Worm (Caenorhabditis elegans) whole organism, midembryonic: ENCODE measurements around the gene tpk-1.

Source experiments
- T22C8.4 ChIP-seq: fragments of 200-800 bp; sonication (Bioruptor generic); IDR thresholded peaks from 2 replicates; pipeline ENCODE4 v1.3.6; 2022; ENCODE audit warnings: missing genetic modification characterization, missing compliant biosample characterization
- cog-1 ChIP-seq: sonication (generic microtip); optimal IDR thresholded peaks from 2 replicates; lab custom pipeline; 2016; ENCODE audit warnings: missing genetic modification characterization, missing compliant biosample characterization
- flt-1 ChIP-seq: fragments of 200-800 bp; sonication (Bioruptor generic); IDR thresholded peaks from 2 replicates; pipeline ENCODE4 v1.3.6; 2022; ENCODE audit warnings: missing genetic modification characterization, missing compliant biosample characterization
- klf-2 ChIP-seq: fragments of 200-800 bp; sonication (Bioruptor generic); conservative IDR thresholded peaks from 2 replicates; pipeline ENCODE4 v1.3.6; 2022; ENCODE audit warnings: missing genetic modification reagents, missing genetic modification characterization, missing compliant biosample characterization
- med-1 ChIP-seq: sonication (generic microtip); optimal IDR thresholded peaks from 2 replicates; lab custom pipeline; 2017; ENCODE audit warnings: missing genetic modification characterization, mild to moderate bottlenecking, missing compliant biosample characterization, antibody characterized with exemption, missing genetic modification reagents; ENCODE audit not compliant: insufficient read depth
- ref-1 ChIP-seq: fragments of 200-800 bp; sonication (Bioruptor generic); conservative IDR thresholded peaks from 2 replicates; pipeline ENCODE4 v1.3.6; 2022; ENCODE audit warnings: missing genetic modification reagents, missing genetic modification characterization, missing compliant biosample characterization
- tab-1 ChIP-seq: fragments of 200-800 bp; sonication (Bioruptor generic); IDR thresholded peaks from 2 replicates; pipeline ENCODE4 v1.3.6; 2022; ENCODE audit warnings: missing genetic modification characterization, missing compliant biosample characterization
- ztf-23 ChIP-seq: fragments of 200-800 bp; sonication (Bioruptor generic); IDR thresholded peaks from 2 replicates; pipeline ENCODE4 v1.3.6; 2022; ENCODE audit warnings: missing genetic modification reagents, missing genetic modification characterization, missing compliant biosample characterization
- ztf-29 ChIP-seq: fragments of 200-800 bp; sonication (Bioruptor generic); IDR thresholded peaks from 2 replicates; pipeline ENCODE4 v1.3.6; 2022; ENCODE audit warnings: missing genetic modification reagents, missing genetic modification characterization, missing compliant biosample characterization

The tpk-1 gene

DNA sequence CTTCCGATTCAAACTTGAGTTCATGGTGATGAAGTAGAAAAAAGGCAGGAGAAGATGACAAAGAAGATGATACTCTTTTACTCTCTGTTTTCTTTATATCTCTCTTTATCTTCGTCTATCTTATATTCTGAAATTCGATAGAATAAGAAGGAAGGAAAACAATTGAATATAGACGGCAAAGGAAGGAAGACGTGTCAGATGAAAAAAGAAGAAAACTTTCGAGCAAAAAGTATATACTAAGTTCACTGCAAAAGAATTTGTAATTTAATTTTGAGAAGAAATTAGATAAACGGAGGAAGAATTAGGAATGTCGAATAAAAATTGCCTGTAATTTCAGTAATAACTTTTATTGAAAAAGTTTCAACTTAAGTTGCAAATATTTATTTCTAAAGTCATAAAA lies 34.9 kb upstream of the tpk-1 start, which contains the start of gene K01F9.2:
K01F9.2 (minus strand) TSS at position 127 of the 400 bp plus-strand sequence.
- TF ChIP-seq ref-1 (GFP tag; lab: Robert Waterston, UW): no peak
- no peak for TF ChIP-seq tab-1

DNA sequence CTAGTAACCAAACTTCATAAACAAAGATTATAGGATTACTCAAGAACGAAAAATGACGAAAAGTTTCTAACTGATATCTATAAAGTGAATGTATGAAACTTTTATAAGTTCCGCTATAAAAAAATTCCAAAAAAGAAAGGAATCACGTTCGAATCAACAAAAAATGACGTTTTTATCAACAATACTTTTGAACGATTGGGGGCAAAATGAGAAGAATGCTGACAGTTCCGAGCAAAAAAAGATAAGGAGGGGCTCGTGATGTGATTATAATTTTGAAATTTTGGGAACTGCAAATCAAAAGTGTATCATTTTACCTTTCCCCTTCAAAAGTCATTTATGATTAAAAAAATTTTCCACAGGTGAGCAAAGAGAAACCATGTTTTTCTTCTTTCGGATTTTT lies 33.0 kb upstream of the tpk-1 start:
- TF ChIP-seq cog-1 (tag; lab: Kevin White, UChicago) (no peak), med-1 (no peak), ztf-23 (GFP tag; lab: Robert Waterston, UW) (no peak), tab-1 (no peak), klf-2 (no peak), ztf-29 (GFP tag; lab: Robert Waterston, UW) (no peak), flt-1 (no peak), ref-1 (GFP tag; lab: Robert Waterston, UW) (no peak), T22C8.4 (GFP tag; lab: Robert Waterston, UW) (no peak)

DNA sequence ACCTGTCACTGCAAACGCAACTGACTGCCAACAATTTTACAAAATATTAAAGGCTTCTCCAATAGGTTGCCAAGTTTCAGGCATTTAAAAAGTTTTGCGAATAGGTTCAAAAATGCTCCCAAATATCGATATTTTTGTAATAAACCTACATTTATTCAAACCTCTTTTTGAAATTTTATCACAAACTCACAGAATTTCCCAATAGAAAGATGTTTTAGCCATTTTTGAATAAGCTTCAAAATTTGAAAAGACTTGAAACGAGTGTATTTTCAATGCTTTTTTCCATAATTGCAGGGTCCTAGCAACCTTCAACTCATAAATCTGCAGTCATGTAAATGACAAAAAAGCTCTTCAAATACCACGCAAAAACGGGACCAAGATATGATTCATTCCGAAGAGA lies 29.6 kb upstream of the tpk-1 start:
- no peak for TF ChIP-seq ztf-29 (GFP tag; lab: Robert Waterston, UW)

DNA sequence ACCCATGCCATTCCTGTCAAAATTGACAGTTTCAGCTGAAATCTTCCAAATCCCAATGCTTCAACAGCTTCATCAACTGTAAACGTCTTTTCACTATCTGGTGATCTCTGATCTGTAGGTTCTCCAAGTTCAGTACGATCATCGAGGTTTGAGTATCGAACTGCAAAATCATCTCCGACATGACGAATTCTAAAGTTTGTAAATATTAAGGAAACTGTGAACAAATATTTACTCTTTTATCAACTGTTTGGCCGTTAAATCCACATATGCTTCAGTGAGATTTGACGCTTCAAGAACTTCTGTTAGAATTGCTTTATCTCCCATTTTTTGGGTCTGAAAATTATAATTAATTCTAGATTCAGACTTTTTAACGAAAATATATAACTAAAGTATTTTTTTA lies 26.8 kb upstream of the tpk-1 start, which contains the start of gene svop-1:
svop-1 (minus strand) TSS at position 339 of the 400 bp plus-strand sequence.
- TF ChIP-seq med-1 (no peak), cog-1 (tag; lab: Kevin White, UChicago) (no peak)

DNA sequence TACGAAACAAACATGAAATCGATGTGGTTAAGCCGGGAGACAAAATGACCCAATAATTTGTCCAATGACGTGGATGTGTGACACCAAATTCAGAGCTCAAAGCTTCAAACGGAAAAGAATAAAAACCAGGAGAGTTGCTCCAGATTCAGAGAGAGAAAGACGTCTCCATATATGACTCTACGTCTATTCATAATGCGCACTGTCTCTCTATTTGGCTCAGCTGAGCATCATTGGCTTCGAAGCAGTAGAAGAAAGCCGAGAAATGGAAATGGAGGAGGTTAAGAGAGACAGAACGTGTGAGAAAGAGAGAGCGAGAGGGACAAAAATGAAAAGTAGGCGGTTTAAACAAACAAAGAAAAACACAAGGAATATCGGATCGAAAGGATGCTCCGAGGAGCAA lies 25.6 kb upstream of the tpk-1 start:
- no peak for TF ChIP-seq T22C8.4 (GFP tag; lab: Robert Waterston, UW)
- TF ChIP-seq ztf-29 (GFP tag; lab: Robert Waterston, UW): no peak
- no peak for TF ChIP-seq cog-1 (tag; lab: Kevin White, UChicago)
- no peak for TF ChIP-seq ref-1 (GFP tag; lab: Robert Waterston, UW)
- no peak for TF ChIP-seq flt-1
- TF ChIP-seq tab-1: no peak
- no peak for TF ChIP-seq med-1
- no peak for TF ChIP-seq klf-2
- TF ChIP-seq ztf-23 (GFP tag; lab: Robert Waterston, UW): no peak

DNA sequence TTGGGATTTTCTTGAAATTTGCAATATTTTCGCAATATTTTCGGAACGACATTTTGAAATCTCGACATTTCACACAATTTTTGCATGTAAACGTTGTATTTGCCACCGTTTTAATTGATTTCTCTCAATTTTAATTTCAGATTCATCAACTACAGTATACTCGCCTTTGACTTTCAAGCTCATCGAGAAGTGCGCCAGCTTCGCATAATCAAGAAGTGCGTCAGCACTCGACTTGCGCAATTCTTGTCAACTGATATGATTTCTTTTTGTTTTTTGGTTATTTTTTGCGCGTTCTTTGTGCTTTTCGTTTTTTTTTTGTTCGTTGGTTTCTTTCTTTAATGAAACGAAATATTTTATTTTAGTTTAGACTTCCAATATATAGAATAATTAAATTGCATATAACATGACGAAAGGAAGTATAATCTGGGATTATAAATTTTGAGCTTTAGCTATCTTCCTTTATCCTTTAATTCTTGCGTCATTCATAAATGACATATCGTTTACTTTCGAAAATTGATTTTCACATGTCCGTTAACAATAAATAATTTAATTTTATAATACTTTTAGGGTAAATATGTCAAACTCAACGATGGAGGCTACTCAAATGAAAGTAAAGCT lies 24.7 kb upstream of the tpk-1 start, which contains the start of gene famh-136:
famh-136 (plus strand) TSS at position 568 of the 618 bp plus-strand sequence.
- TF ChIP-seq klf-2: no peak
- TF ChIP-seq flt-1: peak; percentile 58
- peak; percentile 33 for TF ChIP-seq med-1
- TF ChIP-seq ref-1 (GFP tag; lab: Robert Waterston, UW): no peak
- no peak for TF ChIP-seq T22C8.4 (GFP tag; lab: Robert Waterston, UW)
- TF ChIP-seq tab-1: no peak
- TF ChIP-seq ztf-23 (GFP tag; lab: Robert Waterston, UW): peak; percentile 86
- TF ChIP-seq ztf-29 (GFP tag; lab: Robert Waterston, UW): no peak
- TF ChIP-seq cog-1 (tag; lab: Kevin White, UChicago): peak; percentile 49

DNA sequence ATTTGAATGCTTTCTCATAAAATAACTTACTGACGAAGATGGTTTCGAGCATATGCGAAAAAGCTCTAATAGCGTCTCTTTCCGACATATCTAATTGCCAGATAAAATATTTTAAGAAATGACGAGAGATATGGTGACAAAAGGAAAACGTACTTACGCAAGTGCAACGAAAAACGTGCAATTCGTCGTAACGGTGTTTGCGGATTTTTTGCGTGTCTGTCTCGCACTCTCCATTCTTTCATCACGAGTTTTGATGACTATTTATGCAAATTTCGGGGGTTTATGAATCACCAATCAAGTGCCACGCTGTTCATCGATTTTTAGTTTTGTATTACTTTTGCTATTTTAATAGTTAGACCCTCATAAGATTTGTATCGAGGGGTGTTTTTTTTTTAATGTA lies 23.0 kb upstream of the tpk-1 start, which contains the start of gene ZK637.14:
ZK637.14 (minus strand) TSS at position 201 of the 400 bp plus-strand sequence.
- TF ChIP-seq ref-1 (GFP tag; lab: Robert Waterston, UW) (no peak), cog-1 (tag; lab: Kevin White, UChicago) (peak; percentile 16), ztf-23 (GFP tag; lab: Robert Waterston, UW) (peak; percentile 37; the same call in 1 of the 2 replicates)

DNA sequence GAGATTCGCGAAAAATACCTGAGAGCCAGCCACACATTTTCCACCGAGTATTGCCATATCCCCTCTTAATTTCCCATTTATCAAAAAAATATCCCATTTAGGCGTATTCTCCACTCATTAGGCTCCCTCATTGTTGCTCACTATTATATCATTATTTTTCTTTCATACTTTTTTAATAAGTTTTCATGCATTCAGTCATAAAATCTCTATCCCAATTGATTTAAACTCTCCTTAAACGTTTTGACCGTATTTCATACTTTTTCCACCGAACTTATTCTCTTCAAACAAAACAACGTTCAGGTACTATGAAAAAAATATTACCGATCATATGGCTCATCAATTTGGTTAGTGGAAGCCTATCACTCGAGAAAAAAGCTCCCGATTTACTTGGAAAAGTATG lies 22.0 kb upstream of the tpk-1 start, which contains the start of gene lnkn-1:
lnkn-1 (plus strand) TSS at position 301 of the 400 bp plus-strand sequence.
- TF ChIP-seq flt-1 (no peak), klf-2 (no peak), T22C8.4 (GFP tag; lab: Robert Waterston, UW) (no peak), med-1 (no peak)

DNA sequence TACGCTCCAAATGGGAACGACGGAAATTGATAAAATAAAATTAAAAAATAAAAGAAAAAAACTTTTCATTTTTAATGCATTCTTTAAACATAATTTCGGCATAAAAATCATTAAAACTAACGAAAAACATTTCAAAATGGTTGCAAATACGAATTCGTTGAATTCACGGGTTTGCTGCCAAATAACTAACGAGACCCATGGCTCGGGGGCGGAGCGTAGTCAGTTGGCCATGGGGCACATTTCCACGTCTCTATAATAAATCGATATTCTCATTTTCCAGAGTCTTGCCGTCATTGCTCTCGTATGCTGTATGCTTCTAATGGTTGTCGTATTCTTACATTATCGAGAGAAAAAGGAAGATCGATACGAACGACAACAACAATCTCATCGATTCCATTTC lies 18.5 kb upstream of the tpk-1 start, which contains the start of gene ZK637.4:
ZK637.4 (plus strand) TSS at position 301 of the 400 bp plus-strand sequence.
- TF ChIP-seq klf-2 (no peak), ztf-29 (GFP tag; lab: Robert Waterston, UW) (no peak), tab-1 (no peak), ref-1 (GFP tag; lab: Robert Waterston, UW) (no peak), ztf-23 (GFP tag; lab: Robert Waterston, UW) (no peak), cog-1 (tag; lab: Kevin White, UChicago) (no peak), T22C8.4 (GFP tag; lab: Robert Waterston, UW) (no peak), flt-1 (no peak), med-1 (no peak)

DNA sequence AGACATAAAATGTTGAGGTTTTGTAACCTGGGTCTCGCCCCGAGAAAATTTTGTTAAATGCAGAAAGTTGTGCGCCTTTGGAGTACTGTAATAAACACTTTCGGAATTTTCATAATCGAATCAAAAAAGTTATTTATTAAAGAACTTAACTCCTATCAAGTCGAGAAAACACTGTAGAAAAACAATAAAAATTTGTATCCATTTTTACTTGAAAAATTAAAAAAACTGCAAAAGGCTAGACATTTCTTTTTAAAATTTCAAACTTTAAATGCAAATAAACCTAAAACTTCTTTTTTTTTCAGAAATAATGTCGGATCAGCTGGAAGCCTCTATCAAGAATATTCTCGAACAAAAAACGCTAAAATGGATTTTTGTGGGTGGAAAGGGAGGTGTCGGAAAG lies 17.2 kb upstream of the tpk-1 start, which contains the start of gene asna-1:
asna-1 (plus strand) TSS at position 301 of the 400 bp plus-strand sequence.
- TF ChIP-seq ref-1 (GFP tag; lab: Robert Waterston, UW) (no peak), ztf-29 (GFP tag; lab: Robert Waterston, UW) (no peak)

DNA sequence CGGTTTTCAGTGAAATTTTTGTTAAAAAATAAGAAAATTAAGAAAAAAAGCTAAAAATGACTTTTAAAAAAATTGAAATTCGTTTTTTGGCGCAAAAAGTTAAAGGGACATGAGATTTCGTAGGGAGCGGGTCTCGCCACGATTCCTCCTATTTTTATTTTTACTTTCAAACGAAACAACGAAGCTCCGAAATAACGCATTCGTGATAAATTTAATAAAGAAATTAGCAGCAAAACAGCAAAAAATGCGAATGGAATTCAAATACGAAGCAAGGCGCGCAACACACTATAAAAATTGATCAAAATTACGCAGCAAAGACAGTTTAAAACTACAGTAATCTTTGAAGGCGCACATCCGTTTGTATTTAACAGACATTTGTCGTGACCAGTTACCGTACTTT lies 12.2 kb upstream of the tpk-1 start:
- no peak for TF ChIP-seq klf-2
- TF ChIP-seq cog-1 (tag; lab: Kevin White, UChicago): no peak
- TF ChIP-seq ztf-23 (GFP tag; lab: Robert Waterston, UW): no peak
- TF ChIP-seq flt-1: no peak
- no peak for TF ChIP-seq tab-1
- TF ChIP-seq T22C8.4 (GFP tag; lab: Robert Waterston, UW): no peak
- no peak for TF ChIP-seq ref-1 (GFP tag; lab: Robert Waterston, UW)
- no peak for TF ChIP-seq med-1
- TF ChIP-seq ztf-29 (GFP tag; lab: Robert Waterston, UW): no peak
